Fruit fly (Drosophila melanogaster) whole organism, embryonic: ENCODE measurements around the gene Rip11.

Experiments
- CG10565 ChIP-seq: fragments of 200-800 bp; sonication (Bioruptor generic); optimal IDR thresholded peaks from 3 replicates; lab custom pipeline; 2016; ENCODE audit warnings: missing biosample characterization, mild to moderate bottlenecking, missing genetic modification characterization
- CG10979 ChIP-seq: fragments of 200-800 bp; sonication (Bioruptor generic); optimal IDR thresholded peaks from 2 replicates; lab custom pipeline; 2018; ENCODE audit warnings: missing biosample characterization, mild to moderate bottlenecking, missing genetic modification characterization, moderate library complexity
- CG12391 ChIP-seq: fragments of 200-800 bp; sonication (Bioruptor generic); optimal IDR thresholded peaks from 3 replicates; lab custom pipeline; 2018; ENCODE audit warnings: missing biosample characterization, mild to moderate bottlenecking, missing genetic modification characterization, moderate library complexity
- CG12769 ChIP-seq: fragments of 200-800 bp; sonication (Bioruptor generic); optimal IDR thresholded peaks from 2 replicates; lab custom pipeline; 2019; ENCODE audit warnings: missing biosample characterization, mild to moderate bottlenecking, missing genetic modification characterization, moderate library complexity
- CG14965 ChIP-seq: fragments of 200-800 bp; sonication (Bioruptor generic); optimal IDR thresholded peaks from 2 replicates; lab custom pipeline; 2016; ENCODE audit warnings: missing biosample characterization, missing genetic modification characterization, borderline replicate concordance
- CG15269 ChIP-seq: fragments of 200-800 bp; sonication (Bioruptor generic); optimal IDR thresholded peaks from 2 replicates; lab custom pipeline; 2018; ENCODE audit warnings: missing biosample characterization, mild to moderate bottlenecking, missing genetic modification characterization, moderate library complexity
- CG17328 ChIP-seq: fragments of 200-800 bp; sonication (Bioruptor generic); IDR thresholded peaks from 2 replicates; pipeline ENCODE4 v1.3.6; 2022; ENCODE audit warnings: missing biosample characterization, missing genetic modification characterization
- CG3065 ChIP-seq: fragments of 200-800 bp; sonication (Bioruptor generic); optimal IDR thresholded peaks from 2 replicates; lab custom pipeline; 2016; ENCODE audit warnings: missing biosample characterization, missing genetic modification characterization
- CG34224 ChIP-seq: fragments of 200-800 bp; sonication (Bioruptor generic); IDR thresholded peaks from 3 replicates; pipeline ENCODE4 v1.3.6; 2022; ENCODE audit warnings: missing biosample characterization, missing genetic modification characterization; ENCODE audit not compliant: partially characterized antibody
- CG34422 ChIP-seq: fragments of 200-800 bp; sonication (Bioruptor generic); IDR thresholded peaks from 3 replicates; pipeline ENCODE4 v1.3.6; 2022; ENCODE audit warnings: missing biosample characterization, missing genetic modification characterization
- CG3726 ChIP-seq: fragments of 200-800 bp; sonication (Bioruptor generic); IDR thresholded peaks from 3 replicates; pipeline ENCODE4, ENCODE4 v1.3.6; 2022; ENCODE audit warnings: missing biosample characterization, missing genetic modification characterization
- CG4617 ChIP-seq: fragments of 200-800 bp; sonication (Bioruptor generic); optimal IDR thresholded peaks from 3 replicates; lab custom pipeline; 2016; ENCODE audit warnings: missing biosample characterization, missing genetic modification characterization, borderline replicate concordance
- CG5180 ChIP-seq: fragments of 200-800 bp; sonication (Bioruptor generic); optimal IDR thresholded peaks from 3 replicates; lab custom pipeline; 2017; ENCODE audit warnings: missing biosample characterization, missing genetic modification characterization, mild to moderate bottlenecking, moderate library complexity, missing genetic modification reagents
- CG6175 ChIP-seq: fragments of 200-800 bp; sonication (Bioruptor generic); IDR thresholded peaks from 3 replicates; pipeline ENCODE4 v1.3.6; 2022; ENCODE audit warnings: missing biosample characterization, missing genetic modification characterization
- CG8089 ChIP-seq: fragments of 200-800 bp; sonication (Bioruptor generic); optimal IDR thresholded peaks from 3 replicates; lab custom pipeline; 2016; ENCODE audit warnings: missing biosample characterization, missing genetic modification characterization
- CG9797 ChIP-seq: fragments of 200-800 bp; sonication (Bioruptor generic); optimal IDR thresholded peaks from 3 replicates; lab custom pipeline; 2018; ENCODE audit warnings: missing biosample characterization, mild to moderate bottlenecking, missing genetic modification characterization
- CHES-1-like ChIP-seq: fragments of 200-800 bp; sonication (Bioruptor generic); optimal IDR thresholded peaks from 2 replicates; lab custom pipeline; 2016; ENCODE audit warnings: missing biosample characterization, missing genetic modification characterization
- CoRest ChIP-seq: fragments of 200-800 bp; sonication (Bioruptor generic); optimal IDR thresholded peaks from 3 replicates; lab custom pipeline; 2018; ENCODE audit warnings: missing biosample characterization, mild to moderate bottlenecking, missing genetic modification characterization, moderate library complexity
- Doc3 ChIP-seq: fragments of 200-800 bp; sonication (Bioruptor generic); IDR thresholded peaks from 3 replicates; pipeline ENCODE4 v1.3.6; 2022; ENCODE audit warnings: missing biosample characterization, missing genetic modification characterization; ENCODE audit not compliant: partially characterized antibody
- Hand ChIP-seq: fragments of 200-800 bp; sonication (Bioruptor generic); optimal IDR thresholded peaks from 2 replicates; lab custom pipeline; 2017; ENCODE audit warnings: mild to moderate bottlenecking, missing biosample characterization, missing genetic modification reagents, missing genetic modification characterization
- Hr51 ChIP-seq, 2 experiments: fragments of 200-800 bp; sonication (Bioruptor generic); optimal IDR thresholded peaks; 2 replicates in 1 of 2; 3 replicates in 1 of 2; lab custom pipeline; 2016 to 2018; ENCODE audit warnings: missing biosample characterization in 2 of 2, missing genetic modification characterization in 2 of 2, mild to moderate bottlenecking in 1 of 2, moderate library complexity in 1 of 2
- MBD-R2 ChIP-seq: fragments of 200-800 bp; sonication (Bioruptor generic); IDR thresholded peaks from 2 replicates; pipeline ENCODE4 v1.3.6; 2022; ENCODE audit warnings: missing biosample characterization, missing genetic modification characterization
- MESR4 ChIP-seq: fragments of 200-800 bp; sonication (Bioruptor generic); optimal IDR thresholded peaks from 2 replicates; lab custom pipeline; 2018; ENCODE audit warnings: missing biosample characterization, mild to moderate bottlenecking, missing genetic modification characterization, moderate library complexity
- MTF-1 ChIP-seq: fragments of 200-800 bp; sonication (Bioruptor generic); optimal IDR thresholded peaks from 2 replicates; lab custom pipeline; 2018; ENCODE audit warnings: missing biosample characterization, mild to moderate bottlenecking, missing genetic modification characterization, borderline replicate concordance
- NC2α ChIP-seq: fragments of 200-800 bp; sonication (Bioruptor generic); optimal IDR thresholded peaks from 2 replicates; lab custom pipeline; 2016; ENCODE audit warnings: missing biosample characterization, missing genetic modification characterization
- Scr ChIP-seq: fragments of 200-800 bp; sonication (Bioruptor generic); IDR thresholded peaks from 2 replicates; pipeline ENCODE4 v1.3.6; 2022; ENCODE audit warnings: missing biosample characterization, missing genetic modification characterization; ENCODE audit not compliant: partially characterized antibody
- Sin3A ChIP-seq: fragments of >200 bp; optimal IDR thresholded peaks from 2 replicates; lab custom pipeline; 2018
- Tbp ChIP-seq: fragments of >200 bp; optimal IDR thresholded peaks from 2 replicates; lab custom pipeline; 2018; ENCODE audit warnings: missing biosample characterization, missing genetic modification characterization
- ase ChIP-seq: fragments of 200-800 bp; sonication (Bioruptor generic); IDR thresholded peaks from 3 replicates; pipeline ENCODE4 v1.3.6; 2022; ENCODE audit warnings: missing biosample characterization, missing genetic modification characterization
- bowl ChIP-seq: fragments of 200-800 bp; sonication (Bioruptor generic); IDR thresholded peaks from 2 replicates; pipeline ENCODE4 v1.3.6; 2022; ENCODE audit warnings: missing biosample characterization, missing genetic modification characterization
- chn ChIP-seq: fragments of 200-800 bp; sonication (Bioruptor generic); optimal IDR thresholded peaks from 2 replicates; lab custom pipeline; 2016; ENCODE audit warnings: missing biosample characterization, missing genetic modification characterization
- crp ChIP-seq, 2 experiments: fragments of 200-800 bp; sonication (Bioruptor generic); optimal IDR thresholded peaks; 2 replicates in 1 of 2; 3 replicates in 1 of 2; lab custom pipeline; 2017; ENCODE audit warnings: missing biosample characterization in 2 of 2, missing genetic modification characterization in 2 of 2, mild to moderate bottlenecking in 1 of 2, moderate library complexity in 1 of 2
- disco-r ChIP-seq: fragments of 200-800 bp; sonication (Bioruptor generic); optimal IDR thresholded peaks from 2 replicates; lab custom pipeline; 2016; ENCODE audit warnings: missing biosample characterization, missing genetic modification characterization
- gcm2 ChIP-seq: fragments of 200-800 bp; sonication (Bioruptor generic); optimal IDR thresholded peaks from 2 replicates; lab custom pipeline; 2016; ENCODE audit warnings: missing biosample characterization, missing genetic modification characterization
- gem ChIP-seq: fragments of 200-800 bp; sonication (Bioruptor generic); optimal IDR thresholded peaks from 2 replicates; lab custom pipeline; 2019; ENCODE audit warnings: missing biosample characterization, mild to moderate bottlenecking, missing genetic modification characterization, moderate library complexity
- jumu ChIP-seq: fragments of 200-800 bp; sonication (Bioruptor generic); optimal IDR thresholded peaks from 3 replicates; lab custom pipeline; 2016; ENCODE audit warnings: missing biosample characterization, missing genetic modification characterization
- klu ChIP-seq: fragments of 200-800 bp; sonication (Bioruptor generic); IDR thresholded peaks from 2 replicates; pipeline ENCODE4 v1.3.6; 2022; ENCODE audit warnings: missing biosample characterization, missing genetic modification characterization
- mam ChIP-seq: fragments of 200-800 bp; sonication (Bioruptor generic); optimal IDR thresholded peaks from 3 replicates; lab custom pipeline; 2016; ENCODE audit warnings: missing biosample characterization, missing genetic modification characterization
- mld ChIP-seq: fragments of 200-800 bp; sonication (Bioruptor generic); IDR thresholded peaks from 3 replicates; pipeline ENCODE4 v1.3.6; 2022; ENCODE audit warnings: missing biosample characterization, missing genetic modification characterization; ENCODE audit not compliant: partially characterized antibody
- pfk ChIP-seq: fragments of 200-800 bp; sonication (Bioruptor generic); optimal IDR thresholded peaks from 2 replicates; lab custom pipeline; 2018; ENCODE audit warnings: missing biosample characterization, mild to moderate bottlenecking, missing genetic modification characterization, moderate library complexity
- prd ChIP-seq, 3 experiments: fragments of >200 bp in 2 of 3; fragments of 200-800 bp in 1 of 3; sonication (Bioruptor generic) in 1 of 3; optimal IDR thresholded peaks in 2 of 3; IDR thresholded peaks in 1 of 3; 2 replicates in 2 of 3; 3 replicates in 1 of 3; pipeline versions ENCODE4 v1.3.6 to Lab custom; 2017 to 2022; ENCODE audit warnings: missing biosample characterization in 1 of 3, missing genetic modification characterization in 1 of 3
- pzg ChIP-seq: fragments of 200-800 bp; sonication (Bioruptor generic); optimal IDR thresholded peaks from 3 replicates; lab custom pipeline; 2018; ENCODE audit warnings: missing biosample characterization, mild to moderate bottlenecking, missing genetic modification characterization, moderate library complexity
- run ChIP-seq: fragments of 200-800 bp; sonication (Bioruptor generic); optimal IDR thresholded peaks from 3 replicates; lab custom pipeline; 2018; ENCODE audit warnings: missing biosample characterization, mild to moderate bottlenecking, missing genetic modification characterization
- sc ChIP-seq, 3 experiments: fragments of >200 bp in 2 of 3; fragments of 200-800 bp in 1 of 3; sonication (Bioruptor generic) in 1 of 3; optimal IDR thresholded peaks; 2 replicates in 2 of 3; 3 replicates in 1 of 3; lab custom pipeline; 2017; ENCODE audit warnings: mild to moderate bottlenecking in 1 of 3, missing biosample characterization in 1 of 3, missing genetic modification characterization in 1 of 3, missing genetic modification reagents in 1 of 3
- slbo ChIP-seq: fragments of 200-800 bp; sonication (Bioruptor generic); IDR thresholded peaks from 2 replicates; pipeline ENCODE4 v1.3.6; 2022; ENCODE audit warnings: missing biosample characterization, missing genetic modification characterization
- stc ChIP-seq: fragments of 200-800 bp; sonication (Bioruptor generic); IDR thresholded peaks from 2 replicates; pipeline ENCODE4 v1.3.6; 2022; ENCODE audit warnings: missing biosample characterization, missing genetic modification characterization
- sug ChIP-seq: fragments of 200-800 bp; optimal IDR thresholded peaks from 2 replicates; lab custom pipeline; 2019; ENCODE audit warnings: missing biosample characterization, mild to moderate bottlenecking, missing genetic modification characterization, moderate library complexity
- tup ChIP-seq: fragments of 200-800 bp; sonication (Bioruptor generic); optimal IDR thresholded peaks from 2 replicates; lab custom pipeline; 2016; ENCODE audit warnings: missing biosample characterization, mild to moderate bottlenecking, missing genetic modification characterization, moderate library complexity
- vvl ChIP-seq: fragments of 200-800 bp; sonication (Bioruptor generic); IDR thresholded peaks from 2 replicates; pipeline ENCODE4 v1.3.6; 2022; ENCODE audit warnings: missing biosample characterization, missing genetic modification characterization
- yki ChIP-seq: fragments of >200 bp; optimal IDR thresholded peaks from 3 replicates; lab custom pipeline; 2018

The Rip11 gene

dm6 chrX:18657012-18657411, 9.6 kb upstream of the Rip11 start, which contains the start of gene CG6659 (continued):
- TF ChIP-seq crp (GFP tag; optimal IDR thresholded peaks at IDR 0.05; lab: Kevin White, UChicago) (peak in 1 of 2 experiments; percentile 87), CG12769 (tag; lab: Kevin White, UChicago) (no peak), MBD-R2 (GFP tag; lab: Robert Waterston, UW) (peak; percentile 88), yki (lab: Kevin White, UChicago) (no peak), Hr51 (GFP tag; optimal IDR thresholded peaks at IDR 0.05; lab: Kevin White, UChicago) (no peak), CG17328 (GFP tag; lab: Robert Waterston, UW) (no peak), CHES-1-like (no peak), Doc3 (GFP tag; lab: Robert Waterston, UW) (peak; percentile 16; the same call in 1 of the 3 replicates), ase (GFP tag; lab: Robert Waterston, UW) (no peak), CG34422 (GFP tag; lab: Robert Waterston, UW) (0 out of 3 replicates have a peak, but pooled peaks have one; percentile 33), CG34224 (GFP tag; lab: Robert Waterston, UW) (no peak), bowl (GFP tag; lab: Robert Waterston, UW) (0 out of 2 replicates have a peak, but pooled peaks have one; percentile 19), CG8089 (GFP tag; lab: Kevin White, UChicago) (no peak), CG10979 (tag; lab: Kevin White, UChicago) (no peak), chn (GFP tag; lab: Kevin White, UChicago) (no peak), Hand (no peak), Scr (GFP tag; lab: Robert Waterston, UW) (0 out of 2 replicates have a peak, but pooled peaks have one; percentile 30), CG4617 (GFP tag; lab: Kevin White, UChicago) (peak; percentile 24), pzg (peak; percentile 42), tup (GFP tag; lab: Kevin White, UChicago) (no peak), mam (GFP tag; lab: Kevin White, UChicago) (no peak), CG3065 (GFP tag; lab: Kevin White, UChicago) (peak; percentile 67), disco-r (GFP tag; lab: Kevin White, UChicago) (no peak), klu (GFP tag; lab: Robert Waterston, UW) (no peak), CG5180 (GFP tag; lab: Kevin White, UChicago) (no peak), MESR4 (peak; percentile 55), vvl (GFP tag; lab: Robert Waterston, UW) (no peak), sug (tag; lab: Kevin White, UChicago) (no peak), Sin3A (lab: Kevin White, UChicago) (peak; percentile 28)

- TF ChIP-seq sc (optimal IDR thresholded peaks at IDR 0.05; lab: Kevin White, UChicago) (no peak), sc (GFP tag; optimal IDR thresholded peaks at IDR 0.05; lab: Kevin White, UChicago) (no peak), run (tag; lab: Kevin White, UChicago) (no peak), Tbp (no peak), stc (GFP tag; lab: Robert Waterston, UW) (no peak), CG12391 (tag; lab: Kevin White, UChicago) (no peak), CoRest (peak; percentile 1), CG9797 (peak; percentile 71), jumu (GFP tag; lab: Kevin White, UChicago) (no peak), mld (GFP tag; lab: Robert Waterston, UW) (no peak), pfk (no peak), NC2α (GFP tag; lab: Kevin White, UChicago) (no peak), CG10565 (GFP tag; lab: Kevin White, UChicago) (no peak), slbo (GFP tag; lab: Robert Waterston, UW) (no peak), prd (optimal IDR thresholded peaks at IDR 0.05; lab: Kevin White, UChicago) (no peak), prd (GFP tag; IDR thresholded peaks at IDR 0.05; lab: Robert Waterston, UW) (no peak), gcm2 (GFP tag; lab: Kevin White, UChicago) (no peak), CG15269 (no peak), CG6175 (GFP tag; lab: Robert Waterston, UW) (no peak), MTF-1 (GFP tag; lab: Kevin White, UChicago) (no peak), CG14965 (GFP tag; lab: Kevin White, UChicago) (no peak), CG3726 (GFP tag; lab: Robert Waterston, UW) (no peak), gem (tag; lab: Kevin White, UChicago) (no peak)
These were observed 5.4 kb upstream of the Rip11 start, which contains the start of gene Ing3 for dm6 chrX:18652879-18653278. Gene Ing3, minus strand, starts transcription at chrX:18653091.
